Worm (Caenorhabditis elegans) whole organism, L1 larva: ENCODE results near the gene M117.4.

Experiments
- C04F5.9 ChIP-seq: sonication (generic microtip); optimal IDR thresholded peaks from 2 replicates; lab custom pipeline; 2016; ENCODE audit warnings: missing genetic modification characterization, missing compliant biosample characterization
- Y116A8C.19 ChIP-seq: sonication (generic microtip); optimal IDR thresholded peaks from 2 replicates; lab custom pipeline; 2016; ENCODE audit warnings: missing compliant biosample characterization, missing genetic modification characterization, borderline replicate concordance
- alr-1 ChIP-seq: fragments of 200-800 bp; sonication (Bioruptor generic); optimal IDR thresholded peaks from 2 replicates; lab custom pipeline; 2018; ENCODE audit warnings: borderline replicate concordance, mild to moderate bottlenecking, missing genetic modification characterization, missing compliant biosample characterization
- aly-2 ChIP-seq: fragments of 150-350 bp; optimal IDR thresholded peaks from 2 replicates; lab custom pipeline; 2014; ENCODE audit warnings: missing biosample characterization, missing genetic modification characterization
- ama-1 ChIP-seq: fragments of 150-350 bp; optimal IDR thresholded peaks from 2 replicates; lab custom pipeline; 2014
- ceh-90 ChIP-seq: sonication (generic microtip); optimal IDR thresholded peaks from 2 replicates; lab custom pipeline; 2016; ENCODE audit warnings: missing genetic modification characterization, missing compliant biosample characterization
- dpl-1 ChIP-seq, 3 experiments: fragments of 150-350 bp in 2 of 3; sonication (generic microtip) in 1 of 3; optimal IDR thresholded peaks; 2 replicates each; lab custom pipeline; 2014 to 2017; ENCODE audit warnings: missing biosample characterization in 3 of 3, missing genetic modification characterization in 3 of 3, missing genetic modification reagents in 3 of 3
- efl-1 ChIP-seq, 4 experiments: fragments of 150-350 bp; optimal IDR thresholded peaks in 3 of 4; peaks in 1 of 4; 1 replicate in 1 of 4; 2 replicates in 3 of 4; lab custom pipeline; 2014; ENCODE audit warnings: missing biosample characterization in 2 of 4, missing genetic modification characterization in 2 of 4, missing genetic modification reagents in 2 of 4
- efl-3 ChIP-seq: fragments of 200-800 bp; sonication (Bioruptor generic); optimal IDR thresholded peaks from 2 replicates; lab custom pipeline; 2018; ENCODE audit warnings: mild to moderate bottlenecking, missing genetic modification characterization, missing compliant biosample characterization
- egl-13 ChIP-seq: sonication (generic microtip); optimal IDR thresholded peaks from 2 replicates; lab custom pipeline; 2016; ENCODE audit warnings: missing genotype, missing genetic modification reagents, missing genetic modification characterization, missing compliant biosample characterization
- elt-3 ChIP-seq, 6 experiments: fragments of 150-350 bp in 1 of 6; sonication (generic microtip); optimal IDR thresholded peaks; 2 replicates each; lab custom pipeline; 2017 to 2018; ENCODE audit warnings: missing biosample characterization in 6 of 6, missing genetic modification characterization in 6 of 6, inconsistent platforms in 1 of 6
- ets-5 ChIP-seq: fragments of 200-800 bp; sonication (Bioruptor generic); IDR thresholded peaks from 2 replicates; pipeline ENCODE4 v1.3.6; 2022; ENCODE audit warnings: missing genetic modification characterization, missing compliant biosample characterization
- fkh-8 ChIP-seq: sonication (generic microtip); optimal IDR thresholded peaks from 2 replicates; lab custom pipeline; 2016; ENCODE audit warnings: mild to moderate bottlenecking, missing genetic modification characterization, missing compliant biosample characterization
- hlh-17 ChIP-seq: fragments of 200-800 bp; sonication (Bioruptor generic); optimal IDR thresholded peaks from 2 replicates; lab custom pipeline; 2018; ENCODE audit warnings: missing genetic modification characterization, mild to moderate bottlenecking, missing compliant biosample characterization, moderate library complexity, borderline replicate concordance
- hlh-4 ChIP-seq: sonication (generic microtip); optimal IDR thresholded peaks from 2 replicates; lab custom pipeline; 2016; ENCODE audit warnings: mild to moderate bottlenecking, missing genetic modification characterization, missing compliant biosample characterization
- hpl-2 ChIP-seq: fragments of 150-350 bp; optimal IDR thresholded peaks from 2 replicates; lab custom pipeline; 2014; ENCODE audit warnings: missing biosample characterization, missing genetic modification reagents, missing genetic modification characterization
- lin-39 ChIP-seq: fragments of 150-350 bp; optimal IDR thresholded peaks from 2 replicates; lab custom pipeline; 2014; ENCODE audit warnings: missing biosample characterization, missing genetic modification reagents, missing genetic modification characterization
- lir-3 ChIP-seq: sonication (generic microtip); optimal IDR thresholded peaks from 2 replicates; lab custom pipeline; 2016; ENCODE audit warnings: mild to moderate bottlenecking, missing genetic modification characterization, moderate library complexity, missing compliant biosample characterization; ENCODE audit not compliant: poor library complexity
- lsy-2 ChIP-seq, 2 experiments: fragments of 150-350 bp; optimal IDR thresholded peaks; 2 replicates each; lab custom pipeline; 2014; ENCODE audit warnings: missing biosample characterization in 2 of 2, missing genetic modification characterization in 2 of 2
- mab-9 ChIP-seq: fragments of 200-800 bp; sonication (Bioruptor generic); IDR thresholded peaks from 2 replicates; pipeline ENCODE4 v1.3.6; 2022; ENCODE audit warnings: missing genetic modification reagents, missing genetic modification characterization, missing compliant biosample characterization
- mdl-1 ChIP-seq, 2 experiments: fragments of 150-350 bp; optimal IDR thresholded peaks; 2 replicates each; lab custom pipeline; 2014 to 2017; ENCODE audit warnings: missing biosample characterization in 2 of 2, missing genetic modification characterization in 2 of 2, inconsistent platforms in 1 of 2
- mef-2 ChIP-seq: fragments of 150-350 bp; optimal IDR thresholded peaks from 2 replicates; lab custom pipeline; 2014; ENCODE audit warnings: missing biosample characterization, missing genetic modification characterization
- nhr-11 ChIP-seq: fragments of 150-350 bp; optimal IDR thresholded peaks from 2 replicates; lab custom pipeline; 2014; ENCODE audit warnings: missing biosample characterization, missing genetic modification characterization
- nhr-12 ChIP-seq: sonication (generic microtip); optimal IDR thresholded peaks from 2 replicates; lab custom pipeline; 2017; ENCODE audit warnings: missing biosample characterization, missing genetic modification characterization
- nhr-237 ChIP-seq: fragments of 150-350 bp; optimal IDR thresholded peaks from 2 replicates; lab custom pipeline; 2014; ENCODE audit warnings: missing biosample characterization, missing genetic modification characterization
- nhr-28 ChIP-seq: fragments of 150-350 bp; optimal IDR thresholded peaks from 2 replicates; lab custom pipeline; 2014; ENCODE audit warnings: missing biosample characterization, missing genetic modification characterization
- nhr-71 ChIP-seq: sonication (generic microtip); optimal IDR thresholded peaks from 2 replicates; lab custom pipeline; 2016; ENCODE audit warnings: mild to moderate bottlenecking, missing genetic modification characterization, moderate library complexity, missing compliant biosample characterization
- nhr-76 ChIP-seq: sonication (generic microtip); optimal IDR thresholded peaks from 2 replicates; lab custom pipeline; 2017; ENCODE audit warnings: missing biosample characterization, missing genetic modification characterization
- nhr-84 ChIP-seq: sonication (generic microtip); optimal IDR thresholded peaks from 2 replicates; lab custom pipeline; 2017; ENCODE audit warnings: missing biosample characterization, missing genetic modification characterization
- nhr-85 ChIP-seq: sonication (generic microtip); peaks from one replicate; lab custom pipeline; 2016; ENCODE audit warnings: missing genetic modification characterization, inconsistent platforms, missing compliant biosample characterization
- nhr-90 ChIP-seq: sonication (generic microtip); optimal IDR thresholded peaks from 2 replicates; lab custom pipeline; 2016; ENCODE audit warnings: mild to moderate bottlenecking, missing genetic modification characterization, missing compliant biosample characterization; ENCODE audit not compliant: poor library complexity
- pqm-1 ChIP-seq: sonication (generic microtip); optimal IDR thresholded peaks from 3 replicates; lab custom pipeline; 2017; ENCODE audit warnings: missing biosample characterization, missing genetic modification characterization
- rnt-1 ChIP-seq: sonication (generic microtip); optimal IDR thresholded peaks from 2 replicates; lab custom pipeline; 2016; ENCODE audit warnings: mild to moderate bottlenecking, missing genetic modification characterization, moderate library complexity, missing compliant biosample characterization
- skn-1 ChIP-seq: fragments of 150-350 bp; optimal IDR thresholded peaks from 2 replicates; lab custom pipeline; 2014; ENCODE audit warnings: missing biosample characterization, missing genetic modification characterization
- snu-23 ChIP-seq: sonication (generic microtip); optimal IDR thresholded peaks from 2 replicates; lab custom pipeline; 2016; ENCODE audit warnings: missing genetic modification characterization, missing compliant biosample characterization
- sox-4 ChIP-seq: sonication (generic microtip); optimal IDR thresholded peaks from 2 replicates; lab custom pipeline; 2016; ENCODE audit warnings: missing genetic modification characterization, missing compliant biosample characterization
- sptf-1 ChIP-seq: fragments of 150-350 bp; optimal IDR thresholded peaks from 2 replicates; lab custom pipeline; 2014; ENCODE audit warnings: missing biosample characterization, missing genetic modification characterization
- sup-37 ChIP-seq: fragments of 200-800 bp; sonication (Bioruptor generic); optimal IDR thresholded peaks from 2 replicates; lab custom pipeline; 2018; ENCODE audit warnings: mild to moderate bottlenecking, missing genetic modification characterization, missing compliant biosample characterization
- swsn-7 ChIP-seq: sonication (generic microtip); optimal IDR thresholded peaks from 2 replicates; lab custom pipeline; 2016; ENCODE audit warnings: missing genetic modification characterization, missing compliant biosample characterization
- tbx-2 ChIP-seq: sonication (generic microtip); optimal IDR thresholded peaks from 2 replicates; lab custom pipeline; 2016; ENCODE audit warnings: missing genetic modification characterization, missing compliant biosample characterization
- unc-130 ChIP-seq: fragments of 150-350 bp; optimal IDR thresholded peaks from 2 replicates; lab custom pipeline; 2017; ENCODE audit warnings: missing biosample characterization, missing genetic modification characterization, inconsistent platforms
- unc-62 ChIP-seq: fragments of 150-350 bp; optimal IDR thresholded peaks from 2 replicates; lab custom pipeline; 2014; ENCODE audit warnings: missing biosample characterization, missing genetic modification reagents, missing genetic modification characterization
- vab-15 ChIP-seq: sonication (generic microtip); optimal IDR thresholded peaks from 2 replicates; lab custom pipeline; 2017; ENCODE audit warnings: missing genotype, mild to moderate bottlenecking, missing genetic modification characterization, missing compliant biosample characterization
- xbp-1 ChIP-seq: sonication (generic microtip); optimal IDR thresholded peaks from 2 replicates; lab custom pipeline; 2016; ENCODE audit warnings: missing genetic modification characterization, missing compliant biosample characterization
- zag-1 ChIP-seq: fragments of 150-350 bp; optimal IDR thresholded peaks from 2 replicates; lab custom pipeline; 2014; ENCODE audit warnings: missing biosample characterization, missing genetic modification characterization
- zip-4 ChIP-seq: fragments of 200-800 bp; sonication (Bioruptor generic); optimal IDR thresholded peaks from 2 replicates; lab custom pipeline; 2018; ENCODE audit warnings: mild to moderate bottlenecking, missing genetic modification characterization, moderate library complexity, missing compliant biosample characterization
- ztf-4 ChIP-seq: fragments of 150-350 bp; optimal IDR thresholded peaks from 2 replicates; lab custom pipeline; 2014; ENCODE audit warnings: missing biosample characterization, missing genetic modification characterization

Gene M117.4

ce11 chrIV:11821591-11822361 lies 11.6 kb downstream of the M117.4 start, which contains the start of the genes par-5 and M117.3 (continued):
- peak; percentile 94 for TF ChIP-seq fkh-8 (tag; lab: Kevin White, UChicago)
- no peak for TF ChIP-seq nhr-76
- TF ChIP-seq mdl-1 (tag; optimal IDR thresholded peaks at IDR 0.05; lab: Kevin White, UChicago): peak in 1 of 2 experiments; percentile 88
- TF ChIP-seq nhr-71 (tag; lab: Kevin White, UChicago): peak; percentile 83
- TF ChIP-seq elt-3 (tag; optimal IDR thresholded peaks at IDR 0.05; lab: Kevin White, UChicago): no peak
- TF ChIP-seq sptf-1 (tag; lab: Kevin White, UChicago): no peak
- TF ChIP-seq hlh-17 (GFP tag; lab: Kevin White, UChicago): no peak
- no peak for TF ChIP-seq sup-37 (GFP tag; lab: Kevin White, UChicago)
- TF ChIP-seq mab-9 (GFP tag; lab: Robert Waterston, UW): peak; percentile 66; the same call in 1 of the 2 replicates
- no peak for TF ChIP-seq nhr-11
- TF ChIP-seq, all 84 proteins: peak for 40

DNA sequence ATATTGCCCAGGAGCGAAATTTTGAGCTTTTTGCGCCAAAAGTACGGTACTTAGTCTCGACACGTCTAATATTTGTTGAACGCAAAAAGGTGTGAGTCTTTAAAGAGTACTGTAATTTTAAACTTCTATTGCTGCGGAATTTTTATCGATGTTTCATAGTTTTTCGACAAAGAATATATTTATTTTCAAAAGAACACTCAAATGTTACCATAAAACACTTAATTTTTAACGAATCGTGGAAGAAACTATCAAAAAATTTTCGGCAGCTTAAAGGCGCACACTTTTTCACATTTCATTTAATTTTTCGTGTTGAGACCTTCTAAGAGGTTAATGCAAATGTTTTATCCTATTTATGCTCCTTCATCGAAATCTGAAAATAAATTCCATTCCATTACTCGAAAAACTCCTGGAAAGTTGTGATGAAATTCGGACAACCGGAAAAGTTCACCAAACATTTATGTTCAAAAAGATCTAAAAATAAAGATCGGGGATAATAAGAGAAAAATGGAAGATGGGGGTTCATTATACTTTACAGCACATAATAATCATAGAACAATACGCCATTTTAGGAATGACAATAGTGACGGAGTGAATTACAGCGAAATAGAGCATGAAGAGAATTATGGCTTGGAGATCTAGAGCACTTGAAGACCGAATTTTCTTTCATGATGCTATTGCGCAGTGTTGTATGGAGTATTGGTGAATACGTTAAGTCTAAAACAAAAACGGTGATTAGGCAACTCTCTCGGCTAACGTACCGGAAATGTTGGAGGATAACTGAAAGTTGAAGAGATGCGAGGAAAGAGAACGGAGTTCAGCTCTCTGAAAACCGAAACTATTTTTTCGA lies 13.1 kb downstream of the M117.4 start:
- TF ChIP-seq nhr-71 (tag; lab: Kevin White, UChicago) (peak; percentile 22), swsn-7 (tag; lab: Kevin White, UChicago) (no peak), skn-1 (tag; lab: Kevin White, UChicago) (no peak), mef-2 (no peak), xbp-1 (tag; lab: Kevin White, UChicago) (no peak), pqm-1 (tag; lab: Kevin White, UChicago) (no peak), nhr-237 (no peak), zip-4 (GFP tag; lab: Kevin White, UChicago) (no peak), vab-15 (tag; lab: Kevin White, UChicago) (no peak), lin-39 (tag; lab: Kevin White, UChicago) (no peak), lsy-2 (tag; optimal IDR thresholded peaks at IDR 0.05; lab: Kevin White, UChicago) (peak in 1 of 2 experiments; percentile 22), alr-1 (no peak), nhr-76 (no peak), ceh-90 (tag; lab: Kevin White, UChicago) (no peak), nhr-12 (tag; lab: Kevin White, UChicago) (no peak), efl-3 (GFP tag; lab: Kevin White, UChicago) (no peak), ets-5 (no peak), sup-37 (GFP tag; lab: Kevin White, UChicago) (no peak), nhr-90 (tag; lab: Kevin White, UChicago) (peak; percentile 27), nhr-84 (no peak), hpl-2 (no peak), unc-62 (GFP tag; lab: Kevin White, UChicago) (no peak), ztf-4 (tag; lab: Kevin White, UChicago) (no peak), sox-4 (tag; lab: Kevin White, UChicago) (peak; percentile 13), dpl-1 (GFP tag; optimal IDR thresholded peaks at IDR 0.05; lab: Kevin White, UChicago) (no peak), zag-1 (tag; lab: Kevin White, UChicago) (no peak), unc-130 (no peak), hlh-4 (tag; lab: Kevin White, UChicago) (no peak), nhr-28 (tag; lab: Kevin White, UChicago) (no peak), efl-1 (optimal IDR thresholded peaks at IDR 0.05; lab: Kevin White, UChicago) (no peak), efl-1 (GFP tag; optimal IDR thresholded peaks at IDR 0.05 in 1 of 2; lab: Kevin White, UChicago) (peak in 1 of 2 experiments; percentile 67), elt-3 (tag; optimal IDR thresholded peaks at IDR 0.05; lab: Kevin White, UChicago) (no peak), C04F5.9 (tag; lab: Kevin White, UChicago) (no peak), ama-1 (lab: Kevin White, UChicago) (peak; percentile 81), lir-3 (no peak), aly-2 (tag; lab: Kevin White, UChicago) (no peak), tbx-2 (no peak), egl-13 (tag; lab: Kevin White, UChicago) (no peak), Y116A8C.19 (tag; lab: Kevin White, UChicago) (no peak), mdl-1 (tag; optimal IDR thresholded peaks at IDR 0.05; lab: Kevin White, UChicago) (no peak), snu-23 (GFP tag; lab: Kevin White, UChicago) (no peak), rnt-1 (no peak), nhr-85 (tag; lab: Kevin White, UChicago) (peak; percentile 50)
